Fruit fly (Drosophila melanogaster) whole organism, embryonic: ENCODE results near the gene bon.

Experiments
- Ada2b ChIP-seq: fragments of 200-800 bp; sonication (Bioruptor generic); IDR thresholded peaks from 2 replicates; pipeline ENCODE4 v1.3.6; 2022; ENCODE audit warnings: missing biosample characterization, missing genetic modification characterization
- Aef1 ChIP-seq: fragments of 200-800 bp; sonication (Bioruptor generic); IDR thresholded peaks from 3 replicates; pipeline ENCODE4 v1.3.6; 2022; ENCODE audit warnings: missing biosample characterization, missing genetic modification characterization
- Asciz ChIP-seq: fragments of 200-800 bp; sonication (Bioruptor generic); optimal IDR thresholded peaks from 2 replicates; lab custom pipeline; 2017; ENCODE audit warnings: missing biosample characterization, mild to moderate bottlenecking, missing genetic modification characterization, missing genetic modification reagents
- CG10267 ChIP-seq: fragments of 200-800 bp; sonication (Bioruptor generic); optimal IDR thresholded peaks from 2 replicates; lab custom pipeline; 2018; ENCODE audit warnings: missing biosample characterization, mild to moderate bottlenecking, missing genetic modification characterization, moderate library complexity
- CG11504 ChIP-seq: fragments of 200-800 bp; sonication (Bioruptor generic); optimal IDR thresholded peaks from 3 replicates; lab custom pipeline; 2019; ENCODE audit warnings: missing biosample characterization, mild to moderate bottlenecking, missing genetic modification characterization, moderate library complexity
- CG12299 ChIP-seq: fragments of 200-800 bp; sonication (Bioruptor generic); optimal IDR thresholded peaks from 2 replicates; lab custom pipeline; 2018; ENCODE audit warnings: missing biosample characterization, mild to moderate bottlenecking, missing genetic modification characterization
- CG13894 ChIP-seq: fragments of 200-800 bp; sonication (Bioruptor generic); optimal IDR thresholded peaks from 3 replicates; lab custom pipeline; 2018; ENCODE audit warnings: missing biosample characterization, mild to moderate bottlenecking, missing genetic modification characterization, moderate library complexity
- CG1529 ChIP-seq: fragments of 200-800 bp; sonication (Bioruptor generic); optimal IDR thresholded peaks from 3 replicates; lab custom pipeline; 2018; ENCODE audit warnings: missing biosample characterization, missing genetic modification characterization
- CG1602 ChIP-seq: fragments of 200-800 bp; sonication (Bioruptor generic); optimal IDR thresholded peaks from 3 replicates; lab custom pipeline; 2016; ENCODE audit warnings: missing biosample characterization, missing genetic modification characterization
- CG17802 ChIP-seq: fragments of 200-800 bp; sonication (Bioruptor generic); optimal IDR thresholded peaks from 2 replicates; lab custom pipeline; 2018; ENCODE audit warnings: missing biosample characterization, mild to moderate bottlenecking, missing genetic modification characterization, moderate library complexity
- CG17829 ChIP-seq: fragments of 200-800 bp; optimal IDR thresholded peaks from 2 replicates; lab custom pipeline; 2019; ENCODE audit warnings: missing biosample characterization, mild to moderate bottlenecking, missing genetic modification characterization, moderate library complexity
- CG18476 ChIP-seq: fragments of 200-800 bp; sonication (Bioruptor generic); optimal IDR thresholded peaks from 2 replicates; lab custom pipeline; 2016; ENCODE audit warnings: missing biosample characterization, mild to moderate bottlenecking, missing genetic modification characterization
- CG2129 ChIP-seq: fragments of 200-800 bp; sonication (Bioruptor generic); IDR thresholded peaks from 2 replicates; pipeline ENCODE4 v1.3.6; 2022; ENCODE audit warnings: missing biosample characterization, missing genetic modification characterization; ENCODE audit not compliant: partially characterized antibody
- CG33213 ChIP-seq: fragments of 200-800 bp; sonication (Bioruptor generic); optimal IDR thresholded peaks from 3 replicates; lab custom pipeline; 2016; ENCODE audit warnings: missing biosample characterization, missing genetic modification characterization
- CG3726 ChIP-seq: fragments of 200-800 bp; sonication (Bioruptor generic); IDR thresholded peaks from 3 replicates; pipeline ENCODE4, ENCODE4 v1.3.6; 2022; ENCODE audit warnings: missing biosample characterization, missing genetic modification characterization
- CG4424 ChIP-seq: fragments of 200-800 bp; sonication (Bioruptor generic); optimal IDR thresholded peaks from 3 replicates; lab custom pipeline; 2016; ENCODE audit warnings: missing biosample characterization, missing genetic modification characterization
- CG6854 ChIP-seq: fragments of 200-800 bp; sonication (Bioruptor generic); optimal IDR thresholded peaks from 3 replicates; lab custom pipeline; 2017; ENCODE audit warnings: missing biosample characterization, mild to moderate bottlenecking, missing genetic modification characterization
- CG7271 ChIP-seq: fragments of 200-800 bp; sonication (Bioruptor generic); optimal IDR thresholded peaks from 2 replicates; lab custom pipeline; 2018; ENCODE audit warnings: missing biosample characterization, mild to moderate bottlenecking, missing genetic modification characterization, moderate library complexity
- CG9215 ChIP-seq: fragments of 200-800 bp; sonication (Bioruptor generic); IDR thresholded peaks from 2 replicates; pipeline ENCODE4 v1.3.6; 2022; ENCODE audit warnings: missing biosample characterization, missing genetic modification characterization
- CoRest ChIP-seq: fragments of 200-800 bp; sonication (Bioruptor generic); optimal IDR thresholded peaks from 3 replicates; lab custom pipeline; 2018; ENCODE audit warnings: missing biosample characterization, mild to moderate bottlenecking, missing genetic modification characterization, moderate library complexity
- D19B ChIP-seq: fragments of 200-800 bp; sonication (Bioruptor generic); optimal IDR thresholded peaks from 2 replicates; lab custom pipeline; 2017; ENCODE audit warnings: missing biosample characterization, mild to moderate bottlenecking, missing genetic modification characterization
- Dbx ChIP-seq: fragments of 200-800 bp; sonication (Bioruptor generic); IDR thresholded peaks from 3 replicates; pipeline ENCODE4 v1.3.6; 2022; ENCODE audit warnings: missing biosample characterization, missing genetic modification characterization
- Dek ChIP-seq: fragments of 200-800 bp; sonication (Bioruptor generic); optimal IDR thresholded peaks from 3 replicates; lab custom pipeline; 2019; ENCODE audit warnings: missing biosample characterization, mild to moderate bottlenecking, missing genetic modification characterization, moderate library complexity
- Elba2 ChIP-seq: fragments of 200-800 bp; sonication (Bioruptor generic); optimal IDR thresholded peaks from 3 replicates; lab custom pipeline; 2016; ENCODE audit warnings: missing biosample characterization, missing genetic modification characterization
- Fer2 ChIP-seq: fragments of 200-800 bp; sonication (Bioruptor generic); optimal IDR thresholded peaks from 2 replicates; lab custom pipeline; 2018; ENCODE audit warnings: missing biosample characterization, mild to moderate bottlenecking, missing genetic modification characterization, moderate library complexity
- Gsc ChIP-seq: fragments of 200-800 bp; sonication (Bioruptor generic); IDR thresholded peaks from 2 replicates; pipeline ENCODE4 v1.3.6; 2022; ENCODE audit warnings: missing biosample characterization, missing genetic modification characterization
- Hr39 ChIP-seq: fragments of >200 bp; optimal IDR thresholded peaks from 2 replicates; lab custom pipeline; 2017
- Lpt ChIP-seq: fragments of >200 bp; optimal IDR thresholded peaks from 2 replicates; lab custom pipeline; 2018; ENCODE audit warnings: missing biosample characterization, missing genetic modification characterization
- MESR4 ChIP-seq: fragments of 200-800 bp; sonication (Bioruptor generic); optimal IDR thresholded peaks from 2 replicates; lab custom pipeline; 2018; ENCODE audit warnings: missing biosample characterization, mild to moderate bottlenecking, missing genetic modification characterization, moderate library complexity
- Spps ChIP-seq: fragments of 200-800 bp; sonication (Bioruptor generic); optimal IDR thresholded peaks from 2 replicates; lab custom pipeline; 2018; ENCODE audit warnings: missing biosample characterization, mild to moderate bottlenecking, missing genetic modification characterization
- ab ChIP-seq: fragments of 200-800 bp; sonication (Bioruptor generic); optimal IDR thresholded peaks from 2 replicates; lab custom pipeline; 2016; ENCODE audit warnings: missing biosample characterization, missing genetic modification characterization
- aop ChIP-seq: fragments of 200-800 bp; sonication (Bioruptor generic); IDR thresholded peaks from 2 replicates; pipeline ENCODE4 v1.3.6; 2022; ENCODE audit warnings: missing biosample characterization, missing genetic modification characterization
- bbx ChIP-seq: fragments of 200-800 bp; sonication (Bioruptor generic); IDR thresholded peaks from 2 replicates; pipeline ENCODE4 v1.3.6; 2022; ENCODE audit warnings: missing biosample characterization, missing genetic modification characterization; ENCODE audit not compliant: partially characterized antibody
- bcd ChIP-seq: fragments of 200-800 bp; sonication (Bioruptor generic); optimal IDR thresholded peaks from 2 replicates; lab custom pipeline; 2017; ENCODE audit warnings: missing biosample characterization, mild to moderate bottlenecking, missing genetic modification characterization
- da ChIP-seq: fragments of 200-800 bp; sonication (Bioruptor generic); optimal IDR thresholded peaks from 2 replicates; lab custom pipeline; 2016; ENCODE audit warnings: missing biosample characterization, missing genetic modification characterization
- danr ChIP-seq: fragments of 200-800 bp; sonication (Bioruptor generic); IDR thresholded peaks from 2 replicates; pipeline ENCODE4 v1.3.6; 2022; ENCODE audit warnings: missing biosample characterization, missing genetic modification characterization
- dmrt11E ChIP-seq: fragments of 200-800 bp; sonication (Bioruptor generic); optimal IDR thresholded peaks from 3 replicates; lab custom pipeline; 2018; ENCODE audit warnings: missing biosample characterization, mild to moderate bottlenecking, missing genetic modification characterization, moderate library complexity
- fd64A ChIP-seq: fragments of 200-800 bp; sonication (Bioruptor generic); optimal IDR thresholded peaks from 3 replicates; lab custom pipeline; 2018; ENCODE audit warnings: missing biosample characterization, mild to moderate bottlenecking, missing genetic modification characterization
- gsb-n ChIP-seq: fragments of 200-800 bp; sonication (Bioruptor generic); optimal IDR thresholded peaks from 3 replicates; lab custom pipeline; 2018; ENCODE audit warnings: missing biosample characterization, mild to moderate bottlenecking, missing genetic modification characterization
- mam ChIP-seq: fragments of 200-800 bp; sonication (Bioruptor generic); optimal IDR thresholded peaks from 3 replicates; lab custom pipeline; 2016; ENCODE audit warnings: missing biosample characterization, missing genetic modification characterization
- pita ChIP-seq: fragments of 200-800 bp; sonication (Bioruptor generic); optimal IDR thresholded peaks from 2 replicates; lab custom pipeline; 2017; ENCODE audit warnings: missing biosample characterization, mild to moderate bottlenecking, missing genetic modification characterization
- sc ChIP-seq, 3 experiments: fragments of >200 bp in 2 of 3; fragments of 200-800 bp in 1 of 3; sonication (Bioruptor generic) in 1 of 3; optimal IDR thresholded peaks; 2 replicates in 2 of 3; 3 replicates in 1 of 3; lab custom pipeline; 2017; ENCODE audit warnings: mild to moderate bottlenecking in 1 of 3, missing biosample characterization in 1 of 3, missing genetic modification characterization in 1 of 3, missing genetic modification reagents in 1 of 3
- schlank ChIP-seq: fragments of 200-800 bp; sonication (Bioruptor generic); optimal IDR thresholded peaks from 2 replicates; lab custom pipeline; 2018; ENCODE audit warnings: missing biosample characterization, mild to moderate bottlenecking, missing genetic modification characterization
- sim ChIP-seq: fragments of 200-800 bp; sonication (Bioruptor generic); IDR thresholded peaks from 2 replicates; pipeline ENCODE4 v1.3.6; 2022; ENCODE audit warnings: missing biosample characterization, missing genetic modification characterization
- slou ChIP-seq: fragments of 200-800 bp; sonication (Bioruptor generic); optimal IDR thresholded peaks from 3 replicates; lab custom pipeline; 2016; ENCODE audit warnings: missing biosample characterization, missing genetic modification characterization
- ssp ChIP-seq: fragments of 200-800 bp; sonication (Bioruptor generic); IDR thresholded peaks from 2 replicates; pipeline ENCODE4 v1.3.6; 2022; ENCODE audit warnings: missing biosample characterization, missing genetic modification characterization
- tup ChIP-seq: fragments of 200-800 bp; sonication (Bioruptor generic); optimal IDR thresholded peaks from 2 replicates; lab custom pipeline; 2016; ENCODE audit warnings: missing biosample characterization, mild to moderate bottlenecking, missing genetic modification characterization, moderate library complexity
- tx ChIP-seq: fragments of 200-800 bp; sonication (Bioruptor generic); optimal IDR thresholded peaks from 2 replicates; lab custom pipeline; 2016; ENCODE audit warnings: missing biosample characterization, missing genetic modification characterization
- wek ChIP-seq: fragments of 200-800 bp; sonication (Bioruptor generic); optimal IDR thresholded peaks from 3 replicates; lab custom pipeline; 2018; ENCODE audit warnings: missing biosample characterization, mild to moderate bottlenecking, missing genetic modification characterization, moderate library complexity
- wor ChIP-seq: fragments of 200-800 bp; sonication (Bioruptor generic); IDR thresholded peaks from 2 replicates; pipeline ENCODE4 v1.3.6; 2022; ENCODE audit warnings: missing biosample characterization, missing genetic modification characterization
- z ChIP-seq: fragments of 200-800 bp; sonication (Bioruptor generic); IDR thresholded peaks from 3 replicates; pipeline ENCODE4 v1.3.6; 2022; ENCODE audit warnings: missing biosample characterization, missing genetic modification characterization
- zfh2 ChIP-seq: fragments of 200-800 bp; sonication (Bioruptor generic); optimal IDR thresholded peaks from 2 replicates; lab custom pipeline; 2016; ENCODE audit warnings: missing biosample characterization, missing genetic modification characterization

bon gene

dm6 chr3R:20621805-20622286, 28.9 kb downstream of the bon start, which contains the start of gene H (continued):
- TF ChIP-seq CG12299 (tag; lab: Kevin White, UChicago) (peak; percentile 11), Spps (tag; lab: Kevin White, UChicago) (no peak), CG17802 (tag; lab: Kevin White, UChicago) (peak; percentile 90), CG11504 (tag; lab: Kevin White, UChicago) (no peak), CG2129 (no peak), CG18476 (GFP tag; lab: Kevin White, UChicago) (no peak), aop (no peak), Gsc (GFP tag; lab: Robert Waterston, UW) (no peak), Dbx (0 out of 3 replicates have a peak, but pooled peaks have one; percentile 10), mam (no peak), CG4424 (GFP tag; lab: Kevin White, UChicago) (no peak), ssp (GFP tag; lab: Robert Waterston, UW) (peak; percentile 97), CG13894 (tag; lab: Kevin White, UChicago) (no peak), D19B (GFP tag; lab: Kevin White, UChicago) (no peak), bbx (GFP tag; lab: Robert Waterston, UW) (no peak; the same call in 1 of the 2 replicates), wek (GFP tag; lab: Kevin White, UChicago) (no peak), Hr39 (lab: Kevin White, UChicago) (no peak), tup (GFP tag; lab: Kevin White, UChicago) (no peak), CG1602 (GFP tag; lab: Kevin White, UChicago) (no peak), fd64A (no peak), MESR4 (GFP tag; lab: Kevin White, UChicago) (peak; percentile 78), schlank (no peak), CG1529 (GFP tag; lab: Kevin White, UChicago) (no peak), gsb-n (tag; lab: Kevin White, UChicago) (no peak), Dek (no peak), Ada2b (GFP tag; lab: Robert Waterston, UW) (no peak), CoRest (tag; lab: Kevin White, UChicago) (no peak), tx (GFP tag; lab: Kevin White, UChicago) (no peak), zfh2 (no peak), da (GFP tag; lab: Kevin White, UChicago) (no peak), Aef1 (GFP tag; lab: Robert Waterston, UW) (no peak), bcd (GFP tag; lab: Kevin White, UChicago) (no peak), z (GFP tag; lab: Robert Waterston, UW) (no peak), wor (no peak), CG3726 (GFP tag; lab: Robert Waterston, UW) (no peak), dmrt11E (tag; lab: Kevin White, UChicago) (no peak), danr (GFP tag; lab: Robert Waterston, UW) (no peak), CG7271 (no peak), CG17829 (peak; percentile 22), Lpt (GFP tag; lab: Kevin White, UChicago) (no peak), sim (GFP tag; lab: Robert Waterston, UW) (no peak), CG33213 (GFP tag; lab: Kevin White, UChicago) (peak; percentile 51), CG10267 (tag; lab: Kevin White, UChicago) (peak; percentile 1), ab (GFP tag; lab: Kevin White, UChicago) (no peak), CG6854 (GFP tag; lab: Kevin White, UChicago) (no peak), Elba2 (GFP tag; lab: Kevin White, UChicago) (no peak), slou (no peak), Asciz (no peak), sc (optimal IDR thresholded peaks at IDR 0.05; lab: Kevin White, UChicago) (no peak), sc (GFP tag; optimal IDR thresholded peaks at IDR 0.05; lab: Kevin White, UChicago) (no peak), CG9215 (no peak), Fer2 (tag; lab: Kevin White, UChicago) (no peak), pita (GFP tag; lab: Kevin White, UChicago) (no peak)
